Fruit fly (Drosophila melanogaster) whole organism, pupa: ENCODE data around the gene CG5381.

Experiments used
- CG10348 ChIP-seq: fragments of 200-800 bp; sonication (Bioruptor generic); IDR thresholded peaks from 2 replicates; pipeline ENCODE4 v1.3.6; 2022; ENCODE audit warnings: missing biosample characterization, missing genetic modification characterization
- CG12605 ChIP-seq: fragments of 200-800 bp; sonication (Bioruptor generic); IDR thresholded peaks from 2 replicates; pipeline ENCODE4 v1.3.6; 2022; ENCODE audit warnings: missing biosample characterization, missing genetic modification characterization
- CG13204 ChIP-seq: fragments of 200-800 bp; sonication (Bioruptor generic); optimal IDR thresholded peaks from 2 replicates; lab custom pipeline; 2018; ENCODE audit warnings: missing biosample characterization, mild to moderate bottlenecking, missing genetic modification characterization, moderate library complexity
- CG14655 ChIP-seq: fragments of 200-800 bp; sonication (Bioruptor generic); optimal IDR thresholded peaks from 3 replicates; lab custom pipeline; 2017; ENCODE audit warnings: mild to moderate bottlenecking, missing biosample characterization, missing genetic modification reagents, missing genetic modification characterization
- CG15710 ChIP-seq: fragments of 200-800 bp; sonication (Bioruptor generic); optimal IDR thresholded peaks from 2 replicates; lab custom pipeline; 2018; ENCODE audit warnings: missing biosample characterization, mild to moderate bottlenecking, missing genetic modification characterization, moderate library complexity
- CG17806 ChIP-seq: fragments of 200-800 bp; sonication (Bioruptor generic); optimal IDR thresholded peaks from 2 replicates; lab custom pipeline; 2018; ENCODE audit warnings: missing biosample characterization, mild to moderate bottlenecking, missing genetic modification characterization, moderate library complexity
- CG32121 ChIP-seq: fragments of 200-800 bp; sonication (Bioruptor generic); IDR thresholded peaks from 2 replicates; pipeline ENCODE4 v1.3.6; 2022; ENCODE audit warnings: missing biosample characterization, missing genetic modification characterization
- CG34367 ChIP-seq: fragments of 200-800 bp; sonication (Bioruptor generic); optimal IDR thresholded peaks from 2 replicates; lab custom pipeline; 2018; ENCODE audit warnings: missing biosample characterization, mild to moderate bottlenecking, missing genetic modification characterization
- CG4496 ChIP-seq: fragments of 200-800 bp; sonication (Bioruptor generic); IDR thresholded peaks from 3 replicates; pipeline ENCODE4 v1.3.6; 2022; ENCODE audit warnings: missing biosample characterization, missing genetic modification characterization
- CG8159 ChIP-seq: fragments of 200-800 bp; sonication (Bioruptor generic); optimal IDR thresholded peaks from 3 replicates; lab custom pipeline; 2018; ENCODE audit warnings: missing biosample characterization, mild to moderate bottlenecking, missing genetic modification characterization, moderate library complexity
- CG8301 ChIP-seq: fragments of 200-800 bp; sonication (Bioruptor generic); optimal IDR thresholded peaks from 2 replicates; lab custom pipeline; 2018; ENCODE audit warnings: missing biosample characterization, mild to moderate bottlenecking, missing genetic modification characterization
- CG9948 ChIP-seq: fragments of 200-800 bp; sonication (Bioruptor generic); optimal IDR thresholded peaks from 2 replicates; lab custom pipeline; 2018; ENCODE audit warnings: missing biosample characterization, mild to moderate bottlenecking, missing genetic modification characterization, moderate library complexity
- D1 ChIP-seq: fragments of 200-800 bp; sonication (Bioruptor generic); optimal IDR thresholded peaks from 2 replicates; lab custom pipeline; 2018; ENCODE audit warnings: missing biosample characterization, mild to moderate bottlenecking, missing genetic modification characterization, moderate library complexity
- EcR ChIP-seq: fragments of 200-800 bp; sonication (Bioruptor generic); optimal IDR thresholded peaks from 3 replicates; lab custom pipeline; 2019; ENCODE audit warnings: missing biosample characterization, missing genetic modification characterization, mild to moderate bottlenecking, moderate library complexity, missing genetic modification reagents
- Ets98B ChIP-seq: fragments of 200-800 bp; sonication (Bioruptor generic); IDR thresholded peaks from 2 replicates; pipeline ENCODE4 v1.3.6; 2022; ENCODE audit warnings: missing biosample characterization, missing genetic modification characterization
- Pif1A ChIP-seq: fragments of 200-800 bp; sonication (Bioruptor generic); optimal IDR thresholded peaks from 3 replicates; lab custom pipeline; 2016; ENCODE audit warnings: missing biosample characterization, missing genetic modification characterization
- Pif1B ChIP-seq: fragments of 200-800 bp; sonication (Bioruptor generic); optimal IDR thresholded peaks from 3 replicates; lab custom pipeline; 2016; ENCODE audit warnings: missing biosample characterization, missing genetic modification characterization
- Snoo ChIP-seq: fragments of 200-800 bp; sonication (Bioruptor generic); optimal IDR thresholded peaks from 3 replicates; lab custom pipeline; 2017; ENCODE audit warnings: missing biosample characterization, mild to moderate bottlenecking, missing genetic modification characterization, inconsistent platforms
- fd96Ca ChIP-seq: fragments of 200-800 bp; sonication (Bioruptor generic); IDR thresholded peaks from 3 replicates; pipeline ENCODE4 v1.3.6; 2022; ENCODE audit warnings: missing biosample characterization, missing genetic modification characterization
- gl ChIP-seq: fragments of 200-800 bp; sonication (Bioruptor generic); optimal IDR thresholded peaks from 2 replicates; lab custom pipeline; 2018; ENCODE audit warnings: missing biosample characterization, mild to moderate bottlenecking, missing genetic modification characterization
- rn ChIP-seq: fragments of 200-800 bp; sonication (Bioruptor generic); IDR thresholded peaks from 2 replicates; pipeline ENCODE4 v1.3.6; 2022; ENCODE audit warnings: missing biosample characterization, missing genetic modification characterization

CG5381 gene

dm6 chr2L:10306518-10307260 is 16.2 kb downstream of the CG5381 start, which contains the start of the genes CG5390 and CG4968:
CG5390 (minus strand) TSS chr2L:10306594.
CG4968 (plus strand) TSS chr2L:10306922.
- TF ChIP-seq gl (tag; lab: Kevin White, UChicago) (peak; percentile 29), Snoo (tag; lab: Kevin White, UChicago) (peak; percentile 68), CG15710 (tag; lab: Kevin White, UChicago) (peak; percentile 81), D1 (tag; lab: Kevin White, UChicago) (no peak), CG9948 (tag; lab: Kevin White, UChicago) (peak; percentile 67), CG14655 (GFP tag; lab: Kevin White, UChicago) (no peak), CG32121 (peak; percentile 87), CG8301 (peak; percentile 70), rn (GFP tag; lab: Robert Waterston, UW) (peak; percentile 55; the same call in 1 of the 2 replicates), Pif1B (GFP tag; lab: Kevin White, UChicago) (peak; percentile 71), CG12605 (GFP tag; lab: Robert Waterston, UW) (no peak; the same call in none of the 2 replicates), CG13204 (GFP tag; lab: Kevin White, UChicago) (no peak), fd96Ca (no peak), Pif1A (GFP tag; lab: Kevin White, UChicago) (no peak), CG17806 (tag; lab: Kevin White, UChicago) (peak; percentile 79), CG8159 (no peak), Ets98B (GFP tag; lab: Robert Waterston, UW) (peak; percentile 81; the same call in 1 of the 2 replicates), CG4496 (GFP tag; lab: Robert Waterston, UW) (peak; percentile 78; the same call in 2 of the 3 replicates), CG34367 (tag; lab: Kevin White, UChicago) (peak; percentile 69), EcR (GFP tag; lab: Kevin White, UChicago) (peak; percentile 2), CG10348 (GFP tag; lab: Robert Waterston, UW) (no peak)

- TF ChIP-seq CG14655 (GFP tag; lab: Kevin White, UChicago) (no peak), CG10348 (GFP tag; lab: Robert Waterston, UW) (no peak), CG4496 (GFP tag; lab: Robert Waterston, UW) (no peak), Pif1A (GFP tag; lab: Kevin White, UChicago) (no peak), CG8301 (no peak), CG9948 (tag; lab: Kevin White, UChicago) (no peak), Ets98B (GFP tag; lab: Robert Waterston, UW) (no peak), Pif1B (GFP tag; lab: Kevin White, UChicago) (no peak), CG13204 (GFP tag; lab: Kevin White, UChicago) (no peak), fd96Ca (no peak), EcR (GFP tag; lab: Kevin White, UChicago) (no peak), Snoo (tag; lab: Kevin White, UChicago) (no peak), CG32121 (no peak), CG15710 (tag; lab: Kevin White, UChicago) (no peak), D1 (tag; lab: Kevin White, UChicago) (no peak), CG17806 (tag; lab: Kevin White, UChicago) (no peak), gl (tag; lab: Kevin White, UChicago) (no peak), CG12605 (GFP tag; lab: Robert Waterston, UW) (no peak)
Measured at dm6 chr2L:10305538-10306147, 17.3 kb downstream of the CG5381 start.

- TF ChIP-seq CG15710 (tag; lab: Kevin White, UChicago) (no peak), Pif1B (GFP tag; lab: Kevin White, UChicago) (no peak), CG8159 (no peak), rn (GFP tag; lab: Robert Waterston, UW) (no peak), gl (tag; lab: Kevin White, UChicago) (no peak), CG4496 (GFP tag; lab: Robert Waterston, UW) (no peak), CG32121 (no peak), CG34367 (tag; lab: Kevin White, UChicago) (no peak), fd96Ca (no peak), CG14655 (GFP tag; lab: Kevin White, UChicago) (no peak), CG10348 (GFP tag; lab: Robert Waterston, UW) (no peak), Pif1A (GFP tag; lab: Kevin White, UChicago) (no peak), CG9948 (tag; lab: Kevin White, UChicago) (no peak), CG13204 (GFP tag; lab: Kevin White, UChicago) (no peak), EcR (GFP tag; lab: Kevin White, UChicago) (no peak)
Measured at dm6 chr2L:10303786-10304185, 19.1 kb downstream of the CG5381 start, which contains the start of gene nmd. nmd (minus strand) TSS chr2L:10303947.

- TF ChIP-seq CG9948 (tag; lab: Kevin White, UChicago) (no peak), gl (tag; lab: Kevin White, UChicago) (no peak)
- TF ChIP-seq, all 21 proteins: peak for 0
Measured at dm6 chr2L:10301918-10302317, 21.0 kb downstream of the CG5381 start, which contains the start of gene CG13138. CG13138 (minus strand) TSS chr2L:10302018.

dm6 chr2L:10299810-10300147 is 23.1 kb downstream of the CG5381 start, which contains the start of gene CYLD:
CYLD (minus strand) TSS chr2L:10299847.
- TF ChIP-seq CG4496 (GFP tag; lab: Robert Waterston, UW), result no peak
- no peak for TF ChIP-seq CG12605 (GFP tag; lab: Robert Waterston, UW)
- peak; percentile 43 for TF ChIP-seq CG34367 (tag; lab: Kevin White, UChicago)
- no peak for TF ChIP-seq CG8159
- TF ChIP-seq gl (tag; lab: Kevin White, UChicago), result no peak
- TF ChIP-seq CG17806 (tag; lab: Kevin White, UChicago), result peak; percentile 66
- TF ChIP-seq CG8301, result peak; percentile 68
- peak; percentile 50 for TF ChIP-seq CG15710 (tag; lab: Kevin White, UChicago)
- TF ChIP-seq D1 (tag; lab: Kevin White, UChicago), result peak; percentile 82
- peak; percentile 76; the same call in 1 of the 2 replicates for TF ChIP-seq CG32121
- TF ChIP-seq fd96Ca, result no peak
- TF ChIP-seq CG9948 (tag; lab: Kevin White, UChicago), result peak; percentile 58
- TF ChIP-seq Snoo (tag; lab: Kevin White, UChicago), result peak; percentile 38
- TF ChIP-seq CG13204 (GFP tag; lab: Kevin White, UChicago), result no peak
